Worm (Caenorhabditis elegans): ENCODE measurements around the gene F56F10.1.

DNA sequence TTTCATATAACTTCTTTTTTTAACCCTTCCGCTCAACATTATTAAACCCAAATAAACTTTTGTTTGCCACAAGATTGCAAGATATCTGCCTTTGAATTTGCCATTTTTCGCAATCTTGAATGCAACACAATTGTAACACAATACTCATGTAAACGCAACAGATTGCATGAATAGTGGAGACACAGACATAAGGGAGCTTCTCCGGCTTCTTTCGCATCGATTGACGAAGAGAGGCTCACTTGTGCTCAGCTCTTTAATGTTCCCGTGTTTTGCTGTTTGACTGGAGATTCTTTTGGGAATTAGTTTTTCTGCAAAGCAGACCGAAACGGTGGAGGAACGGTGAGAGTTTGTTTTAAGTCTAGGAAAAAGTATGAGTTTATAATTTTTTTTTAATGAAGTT is 13.0 kb upstream of the F56F10.1 start, which contains the start of gene F56F10.2:
- TF ChIP-seq hlh-6 (tag; optimal IDR thresholded peaks at IDR 0.05) (no peak), elt-2 (tag; optimal IDR thresholded peaks at IDR 0.05) (no peak), pqm-1 (tag; optimal IDR thresholded peaks at IDR 0.05) (no peak), ets-4 (tag; optimal IDR thresholded peaks at IDR 0.05) (no peak), ceh-31 (tag; optimal IDR thresholded peaks at IDR 0.05) (peak; percentile 11), unc-42 (tag; optimal IDR thresholded peaks at IDR 0.05) (peak; percentile 58), nfya-1 (tag; optimal IDR thresholded peaks at IDR 0.05) (no peak), hlh-8 (tag; optimal IDR thresholded peaks at IDR 0.05) (no peak), dve-1 (tag; optimal IDR thresholded peaks at IDR 0.05) (no peak), nhr-11 (tag; optimal IDR thresholded peaks at IDR 0.05) (no peak), eyg-1 (tag; optimal IDR thresholded peaks at IDR 0.05) (no peak), che-1 (tag; optimal IDR thresholded peaks at IDR 0.05) (no peak), fkh-10 (GFP tag; optimal IDR thresholded peaks at IDR 0.05) (no peak)
